Fruit fly (Drosophila melanogaster) whole organism, embryonic: Measurements from ENCODE around the gene msd1.

Source experiments
- Adf1 ChIP-seq: fragments of 200-800 bp; sonication (Bioruptor generic); IDR thresholded peaks from 2 replicates; pipeline ENCODE4 v1.3.6; 2022; ENCODE audit warnings: missing biosample characterization, missing genetic modification characterization
- Awh ChIP-seq: fragments of 200-800 bp; sonication (Bioruptor generic); IDR thresholded peaks from 2 replicates; pipeline ENCODE4, ENCODE4 v1.3.6; 2022; ENCODE audit warnings: missing biosample characterization, missing genetic modification characterization
- BEAF-32 ChIP-seq: fragments of 200-800 bp; sonication (Bioruptor generic); optimal IDR thresholded peaks from 3 replicates; lab custom pipeline; 2017; ENCODE audit warnings: missing biosample characterization, missing genetic modification characterization, mild to moderate bottlenecking, moderate library complexity, missing genetic modification reagents
- Blimp-1 ChIP-seq: fragments of 200-800 bp; sonication (Bioruptor generic); optimal IDR thresholded peaks from 3 replicates; lab custom pipeline; 2018; ENCODE audit warnings: missing biosample characterization, missing genetic modification characterization, mild to moderate bottlenecking, moderate library complexity, missing genetic modification reagents
- CG1024 ChIP-seq: fragments of 200-800 bp; sonication (Bioruptor generic); IDR thresholded peaks from 2 replicates; pipeline ENCODE4 v1.3.6; 2022; ENCODE audit warnings: missing biosample characterization, missing genetic modification characterization
- CG10267 ChIP-seq: fragments of 200-800 bp; sonication (Bioruptor generic); optimal IDR thresholded peaks from 2 replicates; lab custom pipeline; 2018; ENCODE audit warnings: missing biosample characterization, mild to moderate bottlenecking, missing genetic modification characterization, moderate library complexity
- CG10543 ChIP-seq: fragments of 200-800 bp; sonication (Bioruptor generic); optimal IDR thresholded peaks from 3 replicates; lab custom pipeline; 2017; ENCODE audit warnings: missing biosample characterization, mild to moderate bottlenecking, missing genetic modification characterization, moderate library complexity
- CG10654 ChIP-seq: fragments of 200-800 bp; sonication (Bioruptor generic); optimal IDR thresholded peaks from 2 replicates; lab custom pipeline; 2016; ENCODE audit warnings: missing biosample characterization, missing genetic modification characterization
- CG13424 ChIP-seq: fragments of 200-800 bp; sonication (Bioruptor generic); optimal IDR thresholded peaks from 2 replicates; lab custom pipeline; 2019; ENCODE audit warnings: missing biosample characterization, mild to moderate bottlenecking, missing genetic modification characterization, moderate library complexity
- CG15073 ChIP-seq: fragments of 200-800 bp; sonication (Bioruptor generic); optimal IDR thresholded peaks from 2 replicates; lab custom pipeline; 2016; ENCODE audit warnings: missing biosample characterization, missing genetic modification characterization
- CG1602 ChIP-seq: fragments of 200-800 bp; sonication (Bioruptor generic); optimal IDR thresholded peaks from 3 replicates; lab custom pipeline; 2016; ENCODE audit warnings: missing biosample characterization, missing genetic modification characterization
- CG18262 ChIP-seq: fragments of 200-800 bp; optimal IDR thresholded peaks from 3 replicates; lab custom pipeline; 2019; ENCODE audit warnings: missing biosample characterization, mild to moderate bottlenecking, missing genetic modification characterization, moderate library complexity
- CG18619 ChIP-seq: fragments of 200-800 bp; sonication (Bioruptor generic); optimal IDR thresholded peaks from 3 replicates; lab custom pipeline; 2017; ENCODE audit warnings: missing biosample characterization, mild to moderate bottlenecking, missing genetic modification characterization
- CG2129 ChIP-seq: fragments of 200-800 bp; sonication (Bioruptor generic); IDR thresholded peaks from 2 replicates; pipeline ENCODE4 v1.3.6; 2022; ENCODE audit warnings: missing biosample characterization, missing genetic modification characterization; ENCODE audit not compliant: partially characterized antibody
- CG3163 ChIP-seq: fragments of 200-800 bp; sonication (Bioruptor generic); optimal IDR thresholded peaks from 3 replicates; lab custom pipeline; 2016; ENCODE audit warnings: missing biosample characterization, missing genetic modification characterization
- CG43689 ChIP-seq: fragments of 200-800 bp; sonication (Bioruptor generic); IDR thresholded peaks from 2 replicates; pipeline ENCODE4 v1.3.6; 2022; ENCODE audit warnings: missing biosample characterization, missing genetic modification characterization
- CG4404 ChIP-seq: fragments of 200-800 bp; sonication (Bioruptor generic); IDR thresholded peaks from 2 replicates; pipeline ENCODE4 v1.3.6; 2022; ENCODE audit warnings: missing biosample characterization, missing genetic modification characterization
- CG4854 ChIP-seq: fragments of 200-800 bp; sonication (Bioruptor generic); optimal IDR thresholded peaks from 2 replicates; lab custom pipeline; 2016; ENCODE audit warnings: missing biosample characterization, missing genetic modification characterization, inconsistent platforms
- CG6854 ChIP-seq: fragments of 200-800 bp; sonication (Bioruptor generic); optimal IDR thresholded peaks from 3 replicates; lab custom pipeline; 2017; ENCODE audit warnings: missing biosample characterization, mild to moderate bottlenecking, missing genetic modification characterization
- CG7271 ChIP-seq: fragments of 200-800 bp; sonication (Bioruptor generic); optimal IDR thresholded peaks from 2 replicates; lab custom pipeline; 2018; ENCODE audit warnings: missing biosample characterization, mild to moderate bottlenecking, missing genetic modification characterization, moderate library complexity
- CG7786 ChIP-seq: fragments of 200-800 bp; sonication (Bioruptor generic); optimal IDR thresholded peaks from 2 replicates; lab custom pipeline; 2016; ENCODE audit warnings: missing biosample characterization, missing genetic modification characterization
- CG7839 ChIP-seq: fragments of 200-800 bp; sonication (Bioruptor generic); optimal IDR thresholded peaks from 3 replicates; lab custom pipeline; 2018; ENCODE audit warnings: missing biosample characterization, mild to moderate bottlenecking, missing genetic modification characterization, moderate library complexity
- CG7928 ChIP-seq: fragments of 200-800 bp; sonication (Bioruptor generic); optimal IDR thresholded peaks from 2 replicates; lab custom pipeline; 2017; ENCODE audit warnings: missing biosample characterization, mild to moderate bottlenecking, missing genetic modification characterization
- CG7987 ChIP-seq: fragments of 200-800 bp; sonication (Bioruptor generic); optimal IDR thresholded peaks from 2 replicates; lab custom pipeline; 2018; ENCODE audit warnings: missing biosample characterization, mild to moderate bottlenecking, missing genetic modification characterization, moderate library complexity
- CG8089 ChIP-seq: fragments of 200-800 bp; sonication (Bioruptor generic); optimal IDR thresholded peaks from 3 replicates; lab custom pipeline; 2016; ENCODE audit warnings: missing biosample characterization, missing genetic modification characterization
- CG9817 ChIP-seq: fragments of 200-800 bp; sonication (Bioruptor generic); optimal IDR thresholded peaks from 2 replicates; lab custom pipeline; 2018; ENCODE audit warnings: missing biosample characterization, mild to moderate bottlenecking, missing genetic modification characterization, moderate library complexity
- Deaf1 ChIP-seq: fragments of 200-800 bp; optimal IDR thresholded peaks from 3 replicates; lab custom pipeline; 2019; ENCODE audit warnings: missing biosample characterization, mild to moderate bottlenecking, missing genetic modification characterization, moderate library complexity
- H2.0 ChIP-seq: fragments of 200-800 bp; sonication (Bioruptor generic); IDR thresholded peaks from 2 replicates; pipeline ENCODE4 v1.3.6; 2022; ENCODE audit warnings: missing biosample characterization, missing genetic modification characterization
- Meics ChIP-seq: fragments of 200-800 bp; sonication (Bioruptor generic); optimal IDR thresholded peaks from 2 replicates; lab custom pipeline; 2017; ENCODE audit warnings: missing biosample characterization, mild to moderate bottlenecking, missing genetic modification characterization
- NC2α ChIP-seq: fragments of 200-800 bp; sonication (Bioruptor generic); optimal IDR thresholded peaks from 2 replicates; lab custom pipeline; 2016; ENCODE audit warnings: missing biosample characterization, missing genetic modification characterization
- Pdp1 ChIP-seq, 2 experiments: fragments of 200-800 bp; sonication (Bioruptor generic); optimal IDR thresholded peaks; 3 replicates each; lab custom pipeline; 2016; ENCODE audit warnings: missing biosample characterization in 2 of 2, missing genetic modification characterization in 2 of 2, mild to moderate bottlenecking in 1 of 2, moderate library complexity in 1 of 2
- Scr ChIP-seq: fragments of 200-800 bp; sonication (Bioruptor generic); IDR thresholded peaks from 2 replicates; pipeline ENCODE4 v1.3.6; 2022; ENCODE audit warnings: missing biosample characterization, missing genetic modification characterization; ENCODE audit not compliant: partially characterized antibody
- Ssrp ChIP-seq: fragments of 200-800 bp; sonication (Bioruptor generic); optimal IDR thresholded peaks from 2 replicates; lab custom pipeline; 2018; ENCODE audit warnings: missing biosample characterization, mild to moderate bottlenecking, missing genetic modification characterization, moderate library complexity
- Usf ChIP-seq: fragments of 200-800 bp; sonication (Bioruptor generic); optimal IDR thresholded peaks from 2 replicates; lab custom pipeline; 2017; ENCODE audit warnings: missing genotype, missing biosample characterization, missing genetic modification characterization
- abd-A ChIP-seq: fragments of 200-800 bp; sonication (Bioruptor generic); optimal IDR thresholded peaks from 3 replicates; lab custom pipeline; 2019; ENCODE audit warnings: missing biosample characterization, mild to moderate bottlenecking, missing genetic modification characterization, moderate library complexity
- ash1 ChIP-seq: fragments of 200-800 bp; sonication (Bioruptor generic); optimal IDR thresholded peaks from 2 replicates; lab custom pipeline; 2018; ENCODE audit warnings: missing biosample characterization, mild to moderate bottlenecking, missing genetic modification characterization
- ato ChIP-seq: fragments of 200-800 bp; sonication (Bioruptor generic); IDR thresholded peaks from 2 replicates; pipeline ENCODE4 v1.3.6; 2022; ENCODE audit warnings: missing biosample characterization, missing genetic modification characterization; ENCODE audit not compliant: partially characterized antibody
- corto ChIP-seq: fragments of 200-800 bp; sonication (Bioruptor generic); optimal IDR thresholded peaks from 2 replicates; lab custom pipeline; 2016; ENCODE audit warnings: missing biosample characterization, mild to moderate bottlenecking, missing genetic modification characterization, moderate library complexity
- da ChIP-seq: fragments of 200-800 bp; sonication (Bioruptor generic); optimal IDR thresholded peaks from 2 replicates; lab custom pipeline; 2016; ENCODE audit warnings: missing biosample characterization, missing genetic modification characterization
- dysf ChIP-seq: fragments of 200-800 bp; sonication (Bioruptor generic); IDR thresholded peaks from 3 replicates; pipeline ENCODE4 v1.3.6; 2022; ENCODE audit warnings: missing biosample characterization, missing genetic modification characterization
- emc ChIP-seq: fragments of 200-800 bp; sonication (Bioruptor generic); optimal IDR thresholded peaks from 2 replicates; lab custom pipeline; 2016; ENCODE audit warnings: missing biosample characterization, missing genetic modification characterization
- fu2 ChIP-seq: fragments of 200-800 bp; sonication (Bioruptor generic); optimal IDR thresholded peaks from 2 replicates; lab custom pipeline; 2016; ENCODE audit warnings: missing biosample characterization, missing genetic modification characterization
- gsb-n ChIP-seq: fragments of 200-800 bp; sonication (Bioruptor generic); optimal IDR thresholded peaks from 3 replicates; lab custom pipeline; 2018; ENCODE audit warnings: missing biosample characterization, mild to moderate bottlenecking, missing genetic modification characterization
- insv ChIP-seq, 2 experiments: fragments of 200-800 bp; sonication (Bioruptor generic); optimal IDR thresholded peaks; 3 replicates each; lab custom pipeline; 2016 to 2018; ENCODE audit warnings: missing biosample characterization in 2 of 2, missing genetic modification characterization in 2 of 2
- lab ChIP-seq: fragments of 200-800 bp; sonication (Bioruptor generic); optimal IDR thresholded peaks from 3 replicates; lab custom pipeline; 2017; ENCODE audit warnings: missing biosample characterization, missing genetic modification characterization, mild to moderate bottlenecking, moderate library complexity, missing genetic modification reagents
- luna ChIP-seq: fragments of 200-800 bp; sonication (Bioruptor generic); optimal IDR thresholded peaks from 2 replicates; lab custom pipeline; 2016; ENCODE audit warnings: missing biosample characterization, missing genetic modification characterization
- onecut ChIP-seq: fragments of 200-800 bp; sonication (Bioruptor generic); IDR thresholded peaks from 2 replicates; pipeline ENCODE4 v1.3.6; 2022; ENCODE audit warnings: missing biosample characterization, missing genetic modification characterization
- sima ChIP-seq: fragments of 200-800 bp; sonication (Bioruptor generic); optimal IDR thresholded peaks from 2 replicates; lab custom pipeline; 2016; ENCODE audit warnings: missing biosample characterization, missing genetic modification characterization
- sr ChIP-seq: fragments of 200-800 bp; sonication (Bioruptor generic); IDR thresholded peaks from 3 replicates; pipeline ENCODE4 v1.3.6; 2022; ENCODE audit warnings: missing biosample characterization, missing genetic modification characterization
- tgo ChIP-seq: fragments of 200-800 bp; sonication (Bioruptor generic); IDR thresholded peaks from 3 replicates; pipeline ENCODE4 v1.3.6; 2022; ENCODE audit warnings: missing biosample characterization, missing genetic modification characterization

msd1 gene

DNA sequence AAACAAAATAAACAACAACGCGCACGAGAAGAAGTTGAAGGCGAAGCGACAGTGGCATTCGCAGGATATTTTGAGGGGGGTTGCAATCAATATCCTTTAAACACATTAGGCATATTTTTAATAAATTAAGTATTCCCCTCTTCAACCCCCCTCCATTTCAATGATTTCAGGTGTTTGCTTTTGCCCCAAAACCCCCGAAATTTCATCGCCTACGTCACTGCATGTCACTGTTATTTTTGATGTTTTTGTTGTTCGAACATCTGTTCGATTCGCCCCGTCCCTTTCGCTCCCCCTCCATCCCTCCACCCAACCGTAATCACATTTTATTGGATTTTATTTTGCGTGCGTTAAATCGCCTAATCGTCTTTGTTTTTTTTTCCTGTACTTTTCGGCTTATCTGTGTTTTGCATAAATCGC, 36.7 kb downstream of the msd1 start (continued):
- peak; percentile 83 for TF ChIP-seq CG18262
- no peak for TF ChIP-seq luna (GFP tag; lab: Kevin White, UChicago)
- TF ChIP-seq CG10267 (tag; lab: Kevin White, UChicago) = peak; percentile 76
- TF ChIP-seq CG1024 = peak; percentile 61; the same call in 1 of the 2 replicates
- TF ChIP-seq CG9817 (tag; lab: Kevin White, UChicago) = peak; percentile 47
- peak; percentile 45 for TF ChIP-seq gsb-n (tag; lab: Kevin White, UChicago)
- TF ChIP-seq fu2 (GFP tag; lab: Kevin White, UChicago) = no peak
- peak; percentile 74 to 76 for TF ChIP-seq Pdp1 (GFP tag; optimal IDR thresholded peaks at IDR 0.05; lab: Kevin White, UChicago)
- TF ChIP-seq sr (GFP tag; lab: Robert Waterston, UW) = peak; percentile 69; the same call in 2 of the 3 replicates
- TF ChIP-seq CG7839 (tag; lab: Kevin White, UChicago) = peak; percentile 79
- TF ChIP-seq Scr = no peak
- no peak for TF ChIP-seq sima (GFP tag; lab: Kevin White, UChicago)
- peak; percentile 97 for TF ChIP-seq CG4404 (GFP tag; lab: Robert Waterston, UW)
- TF ChIP-seq tgo (GFP tag; lab: Robert Waterston, UW) = peak; percentile 79
- TF ChIP-seq CG18619 = peak; percentile 67
- peak; percentile 64 for TF ChIP-seq Adf1 (GFP tag; lab: Robert Waterston, UW)
- peak; percentile 87 for TF ChIP-seq Awh (GFP tag; lab: Robert Waterston, UW)
- TF ChIP-seq H2.0 (GFP tag; lab: Robert Waterston, UW) = peak; percentile 85
- peak; percentile 20 for TF ChIP-seq CG7928 (GFP tag; lab: Kevin White, UChicago)
- TF ChIP-seq CG8089 (GFP tag; lab: Kevin White, UChicago) = peak; percentile 47
- no peak for TF ChIP-seq CG15073 (GFP tag; lab: Kevin White, UChicago)
- peak; percentile 85 for TF ChIP-seq abd-A (tag; lab: Kevin White, UChicago)
- peak; percentile 15 for TF ChIP-seq NC2α (GFP tag; lab: Kevin White, UChicago)
- TF ChIP-seq CG13424 = peak; percentile 65
- TF ChIP-seq CG10543 (GFP tag; lab: Kevin White, UChicago) = no peak
- peak; percentile 80 for TF ChIP-seq Meics (GFP tag; lab: Kevin White, UChicago)
- peak; percentile 52 for TF ChIP-seq Blimp-1 (GFP tag; lab: Kevin White, UChicago)
- peak; percentile 89 for TF ChIP-seq dysf (GFP tag; lab: Robert Waterston, UW)
- peak; percentile 22 for TF ChIP-seq CG4854 (GFP tag; lab: Kevin White, UChicago)
- peak; percentile 66 for TF ChIP-seq da
- peak; percentile 22 for TF ChIP-seq Deaf1 (tag; lab: Kevin White, UChicago)
- no peak for TF ChIP-seq CG2129 (GFP tag; lab: Robert Waterston, UW)
- no peak for TF ChIP-seq BEAF-32 (GFP tag; lab: Kevin White, UChicago)
- TF ChIP-seq CG7786 (GFP tag; lab: Kevin White, UChicago) = peak; percentile 66
- peak; percentile 84 for TF ChIP-seq onecut
- no peak for TF ChIP-seq CG6854 (GFP tag; lab: Kevin White, UChicago)
- peak; percentile 79 for TF ChIP-seq CG1602 (GFP tag; lab: Kevin White, UChicago)
- TF ChIP-seq lab (GFP tag; lab: Kevin White, UChicago) = peak; percentile 88
- peak; percentile 66 for TF ChIP-seq Ssrp (tag; lab: Kevin White, UChicago)
- TF ChIP-seq CG10654 (GFP tag; lab: Kevin White, UChicago) = peak; percentile 43
- peak; percentile 53; the same call in 1 of the 2 replicates for TF ChIP-seq CG43689 (GFP tag; lab: Robert Waterston, UW)
- TF ChIP-seq Usf (GFP tag; lab: Kevin White, UChicago) = peak; percentile 72
- no peak for TF ChIP-seq corto (GFP tag; lab: Kevin White, UChicago)
- peak; percentile 47 for TF ChIP-seq emc (GFP tag; lab: Kevin White, UChicago)
- TF ChIP-seq CG3163 (GFP tag; lab: Kevin White, UChicago) = peak; percentile 29
- no peak for TF ChIP-seq insv (GFP tag; optimal IDR thresholded peaks at IDR 0.05; lab: Kevin White, UChicago)
- TF ChIP-seq ato (GFP tag; lab: Robert Waterston, UW) = no peak
- TF ChIP-seq CG7271 (tag; lab: Kevin White, UChicago) = peak; percentile 81
- TF ChIP-seq CG7987 (GFP tag; lab: Kevin White, UChicago) = no peak
- TF ChIP-seq ash1 (GFP tag; lab: Kevin White, UChicago) = no peak
